Worm (Caenorhabditis elegans) whole organism, L1 larva: ENCODE measurements around the gene sri-28.

Experiments used
- C04F5.9 ChIP-seq: sonication (generic microtip); optimal IDR thresholded peaks from 2 replicates; lab custom pipeline; 2016; ENCODE audit warnings: missing genetic modification characterization, missing compliant biosample characterization
- F16B12.6 ChIP-seq: fragments of 150-350 bp; optimal IDR thresholded peaks from 2 replicates; lab custom pipeline; 2014; ENCODE audit warnings: missing biosample characterization, missing genetic modification characterization
- Y116A8C.19 ChIP-seq: sonication (generic microtip); optimal IDR thresholded peaks from 2 replicates; lab custom pipeline; 2016; ENCODE audit warnings: missing compliant biosample characterization, missing genetic modification characterization, borderline replicate concordance
- aha-1 ChIP-seq: fragments of 150-350 bp; optimal IDR thresholded peaks from 2 replicates; lab custom pipeline; 2014; ENCODE audit warnings: missing biosample characterization, missing genetic modification characterization
- alr-1 ChIP-seq: fragments of 200-800 bp; sonication (Bioruptor generic); optimal IDR thresholded peaks from 2 replicates; lab custom pipeline; 2018; ENCODE audit warnings: borderline replicate concordance, mild to moderate bottlenecking, missing genetic modification characterization, missing compliant biosample characterization
- aly-2 ChIP-seq: fragments of 150-350 bp; optimal IDR thresholded peaks from 2 replicates; lab custom pipeline; 2014; ENCODE audit warnings: missing biosample characterization, missing genetic modification characterization
- ama-1 ChIP-seq: fragments of 150-350 bp; optimal IDR thresholded peaks from 2 replicates; lab custom pipeline; 2014
- blmp-1 ChIP-seq: fragments of 150-350 bp; optimal IDR thresholded peaks from 2 replicates; lab custom pipeline; 2014; ENCODE audit warnings: missing biosample characterization, missing genetic modification characterization
- ceh-8 ChIP-seq: fragments of 200-800 bp; sonication (Bioruptor generic); optimal IDR thresholded peaks from 2 replicates; lab custom pipeline; 2018; ENCODE audit warnings: mild to moderate bottlenecking, missing genetic modification characterization, moderate library complexity, missing compliant biosample characterization
- ceh-88 ChIP-seq: fragments of 200-800 bp; sonication (Bioruptor generic); IDR thresholded peaks from 2 replicates; pipeline ENCODE4 v1.3.6; 2022; ENCODE audit warnings: missing genetic modification characterization, missing compliant biosample characterization
- ceh-90 ChIP-seq: sonication (generic microtip); optimal IDR thresholded peaks from 2 replicates; lab custom pipeline; 2016; ENCODE audit warnings: missing genetic modification characterization, missing compliant biosample characterization
- ces-1 ChIP-seq: fragments of 150-350 bp; optimal IDR thresholded peaks from 2 replicates; lab custom pipeline; 2014; ENCODE audit warnings: missing biosample characterization, missing genetic modification reagents, missing genetic modification characterization
- dpl-1 ChIP-seq, 3 experiments: fragments of 150-350 bp in 2 of 3; sonication (generic microtip) in 1 of 3; optimal IDR thresholded peaks; 2 replicates each; lab custom pipeline; 2014 to 2017; ENCODE audit warnings: missing biosample characterization in 3 of 3, missing genetic modification characterization in 3 of 3, missing genetic modification reagents in 3 of 3
- efl-1 ChIP-seq, 4 experiments: fragments of 150-350 bp; optimal IDR thresholded peaks in 3 of 4; peaks in 1 of 4; 1 replicate in 1 of 4; 2 replicates in 3 of 4; lab custom pipeline; 2014; ENCODE audit warnings: missing biosample characterization in 2 of 4, missing genetic modification characterization in 2 of 4, missing genetic modification reagents in 2 of 4
- efl-3 ChIP-seq: fragments of 200-800 bp; sonication (Bioruptor generic); optimal IDR thresholded peaks from 2 replicates; lab custom pipeline; 2018; ENCODE audit warnings: mild to moderate bottlenecking, missing genetic modification characterization, missing compliant biosample characterization
- egl-27 ChIP-seq, 2 experiments: fragments of 150-350 bp in 1 of 2; sonication (generic microtip); optimal IDR thresholded peaks; 3 replicates each; lab custom pipeline; 2017 to 2018; ENCODE audit warnings: missing biosample characterization in 2 of 2, missing genetic modification characterization in 2 of 2, missing genetic modification reagents in 2 of 2
- fkh-10 ChIP-seq: sonication (generic microtip); optimal IDR thresholded peaks from 2 replicates; lab custom pipeline; 2017; ENCODE audit warnings: missing biosample characterization, missing genetic modification reagents, missing genetic modification characterization
- fkh-8 ChIP-seq: sonication (generic microtip); optimal IDR thresholded peaks from 2 replicates; lab custom pipeline; 2016; ENCODE audit warnings: mild to moderate bottlenecking, missing genetic modification characterization, missing compliant biosample characterization
- fos-1 ChIP-seq: fragments of 150-350 bp; optimal IDR thresholded peaks from 2 replicates; lab custom pipeline; 2014; ENCODE audit warnings: missing biosample characterization, missing genetic modification characterization
- hlh-17 ChIP-seq: fragments of 200-800 bp; sonication (Bioruptor generic); optimal IDR thresholded peaks from 2 replicates; lab custom pipeline; 2018; ENCODE audit warnings: missing genetic modification characterization, mild to moderate bottlenecking, missing compliant biosample characterization, moderate library complexity, borderline replicate concordance
- hpl-2 ChIP-seq: fragments of 150-350 bp; optimal IDR thresholded peaks from 2 replicates; lab custom pipeline; 2014; ENCODE audit warnings: missing biosample characterization, missing genetic modification reagents, missing genetic modification characterization
- irx-1 ChIP-seq: sonication (generic microtip); optimal IDR thresholded peaks from 2 replicates; lab custom pipeline; 2016; ENCODE audit warnings: missing genetic modification characterization, missing compliant biosample characterization
- isw-1 ChIP-seq: fragments of 200-800 bp; sonication (Bioruptor generic); IDR thresholded peaks from 2 replicates; pipeline ENCODE4 v1.3.6; 2022; ENCODE audit warnings: missing genetic modification characterization, missing compliant biosample characterization
- lin-14 ChIP-seq: fragments of 200-800 bp; sonication (Bioruptor generic); optimal IDR thresholded peaks from 2 replicates; lab custom pipeline; 2018; ENCODE audit warnings: mild to moderate bottlenecking, missing genetic modification characterization, moderate library complexity, missing compliant biosample characterization
- lin-15B ChIP-seq: fragments of 150-350 bp; sonication (generic microtip); optimal IDR thresholded peaks from 3 replicates; lab custom pipeline; 2014; ENCODE audit warnings: missing biosample characterization, missing genetic modification characterization
- lin-35 ChIP-seq, 2 experiments: fragments of 150-350 bp; optimal IDR thresholded peaks; 2 replicates each; lab custom pipeline; 2014; ENCODE audit warnings: missing biosample characterization in 2 of 2, missing genetic modification characterization in 2 of 2, missing genetic modification reagents in 2 of 2
- lin-39 ChIP-seq: fragments of 150-350 bp; optimal IDR thresholded peaks from 2 replicates; lab custom pipeline; 2014; ENCODE audit warnings: missing biosample characterization, missing genetic modification reagents, missing genetic modification characterization
- lir-3 ChIP-seq: sonication (generic microtip); optimal IDR thresholded peaks from 2 replicates; lab custom pipeline; 2016; ENCODE audit warnings: mild to moderate bottlenecking, missing genetic modification characterization, moderate library complexity, missing compliant biosample characterization; ENCODE audit not compliant: poor library complexity
- mab-9 ChIP-seq: fragments of 200-800 bp; sonication (Bioruptor generic); IDR thresholded peaks from 2 replicates; pipeline ENCODE4 v1.3.6; 2022; ENCODE audit warnings: missing genetic modification reagents, missing genetic modification characterization, missing compliant biosample characterization
- nhr-11 ChIP-seq: fragments of 150-350 bp; optimal IDR thresholded peaks from 2 replicates; lab custom pipeline; 2014; ENCODE audit warnings: missing biosample characterization, missing genetic modification characterization
- nhr-19 ChIP-seq: fragments of 200-800 bp; sonication (Bioruptor generic); conservative IDR thresholded peaks from 2 replicates; pipeline ENCODE4 v1.3.6; 2022; ENCODE audit warnings: missing genetic modification characterization, missing compliant biosample characterization
- nhr-71 ChIP-seq: sonication (generic microtip); optimal IDR thresholded peaks from 2 replicates; lab custom pipeline; 2016; ENCODE audit warnings: mild to moderate bottlenecking, missing genetic modification characterization, moderate library complexity, missing compliant biosample characterization
- nhr-85 ChIP-seq: sonication (generic microtip); peaks from one replicate; lab custom pipeline; 2016; ENCODE audit warnings: missing genetic modification characterization, inconsistent platforms, missing compliant biosample characterization
- pax-3 ChIP-seq: fragments of 200-800 bp; sonication (Bioruptor generic); optimal IDR thresholded peaks from 2 replicates; lab custom pipeline; 2018; ENCODE audit warnings: mild to moderate bottlenecking, missing genetic modification characterization, moderate library complexity, missing compliant biosample characterization
- pqm-1 ChIP-seq: sonication (generic microtip); optimal IDR thresholded peaks from 3 replicates; lab custom pipeline; 2017; ENCODE audit warnings: missing biosample characterization, missing genetic modification characterization
- snpc-4 ChIP-seq: fragments of 150-350 bp; optimal IDR thresholded peaks from 2 replicates; lab custom pipeline; 2014; ENCODE audit warnings: missing biosample characterization, missing genetic modification characterization
- tbx-2 ChIP-seq: sonication (generic microtip); optimal IDR thresholded peaks from 2 replicates; lab custom pipeline; 2016; ENCODE audit warnings: missing genetic modification characterization, missing compliant biosample characterization
- unc-86 ChIP-seq: sonication (generic microtip); optimal IDR thresholded peaks from 2 replicates; lab custom pipeline; 2016; ENCODE audit warnings: missing genetic modification characterization, missing compliant biosample characterization
- unc-98 ChIP-seq: fragments of 200-800 bp; sonication (Bioruptor generic); IDR thresholded peaks from 2 replicates; pipeline ENCODE4 v1.3.6; 2022; ENCODE audit warnings: missing genetic modification characterization, missing compliant biosample characterization
- xbp-1 ChIP-seq: sonication (generic microtip); optimal IDR thresholded peaks from 2 replicates; lab custom pipeline; 2016; ENCODE audit warnings: missing genetic modification characterization, missing compliant biosample characterization
- ztf-11 ChIP-seq, 2 experiments: sonication (generic microtip); optimal IDR thresholded peaks; 2 replicates each; lab custom pipeline; 2016 to 2017; ENCODE audit warnings: missing genetic modification characterization in 2 of 2, missing biosample characterization in 1 of 2, missing compliant biosample characterization in 1 of 2

sri-28 gene

ce11 chrII:3045875-3046274, 2.6 kb upstream of the sri-28 start, which contains the start of gene sri-30:
Gene sri-30 (plus strand): TSS chrII:3046175.
- TF ChIP-seq efl-1 (optimal IDR thresholded peaks at IDR 0.05; lab: Kevin White, UChicago) (no peak), efl-1 (GFP tag; optimal IDR thresholded peaks at IDR 0.05 in 1 of 2; lab: Kevin White, UChicago) (no peak), mab-9 (no peak), efl-3 (GFP tag; lab: Kevin White, UChicago) (no peak), C04F5.9 (tag; lab: Kevin White, UChicago) (no peak), irx-1 (tag; lab: Kevin White, UChicago) (no peak), dpl-1 (GFP tag; optimal IDR thresholded peaks at IDR 0.05; lab: Kevin White, UChicago) (no peak), fkh-10 (GFP tag; lab: Kevin White, UChicago) (no peak), nhr-85 (no peak), nhr-11 (no peak), ceh-90 (tag; lab: Kevin White, UChicago) (no peak), ama-1 (lab: Kevin White, UChicago) (no peak)

ce11 chrII:3048989-3049388, 511 bp downstream of the sri-28 start:
- TF ChIP-seq nhr-85 = no peak
- TF ChIP-seq aly-2 (tag; lab: Kevin White, UChicago) = no peak
- no peak for TF ChIP-seq ces-1 (GFP tag; lab: Kevin White, UChicago)
- TF ChIP-seq fos-1 (tag; lab: Kevin White, UChicago) = no peak
- no peak for TF ChIP-seq Y116A8C.19 (tag; lab: Kevin White, UChicago)
- no peak for TF ChIP-seq tbx-2 (tag; lab: Kevin White, UChicago)
- TF ChIP-seq lin-14 (GFP tag; lab: Kevin White, UChicago) = no peak
- TF ChIP-seq C04F5.9 (tag; lab: Kevin White, UChicago) = no peak
- TF ChIP-seq snpc-4 (tag; lab: Kevin White, UChicago) = no peak
- TF ChIP-seq hlh-17 (GFP tag; lab: Kevin White, UChicago) = no peak
- TF ChIP-seq lin-39 = no peak
- TF ChIP-seq nhr-11 = no peak
- no peak for TF ChIP-seq unc-86 (tag; lab: Kevin White, UChicago)
- TF ChIP-seq fkh-8 = no peak

ce11 chrII:3050703-3051102, 2.2 kb downstream of the sri-28 start, which contains the start of gene sri-31:
Gene sri-31 (plus strand): TSS chrII:3051003.
- TF ChIP-seq ama-1 (lab: Kevin White, UChicago) (no peak), unc-86 (tag; lab: Kevin White, UChicago) (no peak), nhr-11 (no peak), aly-2 (tag; lab: Kevin White, UChicago) (no peak), pax-3 (tag; lab: Kevin White, UChicago) (no peak), isw-1 (no peak), pqm-1 (tag; lab: Kevin White, UChicago) (no peak), alr-1 (tag; lab: Kevin White, UChicago) (no peak), ztf-11 (tag; optimal IDR thresholded peaks at IDR 0.05; lab: Kevin White, UChicago) (no peak), hpl-2 (no peak), F16B12.6 (tag; lab: Kevin White, UChicago) (no peak), nhr-71 (tag; lab: Kevin White, UChicago) (no peak), xbp-1 (tag; lab: Kevin White, UChicago) (no peak), blmp-1 (tag; lab: Kevin White, UChicago) (no peak), aha-1 (tag; lab: Kevin White, UChicago) (no peak), lin-15B (tag; lab: Kevin White, UChicago) (no peak)

- TF ChIP-seq dpl-1 (GFP tag; optimal IDR thresholded peaks at IDR 0.05; lab: Kevin White, UChicago) (no peak), isw-1 (no peak), egl-27 (tag; optimal IDR thresholded peaks at IDR 0.05; lab: Kevin White, UChicago) (no peak), unc-98 (GFP tag; lab: Robert Waterston, UW) (no peak), fkh-8 (no peak), lir-3 (no peak), ama-1 (lab: Kevin White, UChicago) (no peak), lin-35 (GFP tag; optimal IDR thresholded peaks at IDR 0.05; lab: Kevin White, UChicago) (no peak), nhr-19 (no peak), snpc-4 (tag; lab: Kevin White, UChicago) (no peak), fkh-10 (GFP tag; lab: Kevin White, UChicago) (no peak), alr-1 (tag; lab: Kevin White, UChicago) (no peak), ceh-88 (no peak), ceh-8 (GFP tag; lab: Kevin White, UChicago) (no peak)
Observed at ce11 chrII:3051332-3051731, 2.9 kb downstream of the sri-28 start.
